Fruit fly (Drosophila melanogaster): ENCODE measurements around the gene CG4045.

CG4045 gene

dm6 chrX:2041981-2042847, 33.5 kb downstream of the CG4045 start, which contains the start of the genes Actn and usp (continued):
- TF ChIP-seq mirr (GFP tag; optimal IDR thresholded peaks at IDR 0.05) (peak; percentile 2), E2f2 (GFP tag; IDR thresholded peaks at IDR 0.05) (no peak; the same call in 1 of the 2 replicates), CG3281 (GFP tag; optimal IDR thresholded peaks at IDR 0.05) (no peak), CG12155 (GFP tag; optimal IDR thresholded peaks at IDR 0.05) (peak; percentile 18), CG8765 (GFP tag; IDR thresholded peaks at IDR 0.05) (no peak), Scr (GFP tag; IDR thresholded peaks at IDR 0.05; ENCODE audit: partially characterized antibody) (0 out of 2 replicates have a peak, but pooled peaks have one; percentile 17), Doc3 (GFP tag; IDR thresholded peaks at IDR 0.05; ENCODE audit: partially characterized antibody) (no peak), CG17359 (tag; optimal IDR thresholded peaks at IDR 0.05) (peak; percentile 8), Blimp-1 (GFP tag; optimal IDR thresholded peaks at IDR 0.05) (peak; percentile 18), CG11398 (GFP tag; optimal IDR thresholded peaks at IDR 0.05) (no peak), CTCF (GFP tag; optimal IDR thresholded peaks at IDR 0.05) (no peak), abd-A (tag; optimal IDR thresholded peaks at IDR 0.05) (no peak), lola (GFP tag; optimal IDR thresholded peaks at IDR 0.05) (peak in 2 of 3 experiments; percentile 12 to 93), CkIIα-i1 (GFP tag; IDR thresholded peaks at IDR 0.05) (no peak), CG2199 (GFP tag; IDR thresholded peaks at IDR 0.05) (no peak), CG9817 (tag; optimal IDR thresholded peaks at IDR 0.05) (no peak), CG16813 (GFP tag; IDR thresholded peaks at IDR 0.05; ENCODE audit: partially characterized antibody) (no peak), eyg (GFP tag; optimal IDR thresholded peaks at IDR 0.05) (no peak), sim (GFP tag; IDR thresholded peaks at IDR 0.05) (no peak), row (GFP tag; IDR thresholded peaks at IDR 0.05) (peak; percentile 76), H15 (GFP tag; IDR thresholded peaks at IDR 0.05) (no peak), lilli (GFP tag; optimal IDR thresholded peaks at IDR 0.05) (peak; percentile 43), CG4820 (GFP tag; optimal IDR thresholded peaks at IDR 0.05) (no peak), trh (GFP tag; optimal IDR thresholded peaks at IDR 0.05) (no peak), Gsc (GFP tag; IDR thresholded peaks at IDR 0.05) (no peak), NfI (GFP tag; optimal IDR thresholded peaks at IDR 0.05) (no peak), Ssrp (tag; optimal IDR thresholded peaks at IDR 0.05) (no peak), gem (tag; optimal IDR thresholded peaks at IDR 0.05) (peak; percentile 59), CG6689 (GFP tag; IDR thresholded peaks at IDR 0.05) (no peak), tap (tag; optimal IDR thresholded peaks at IDR 0.05) (no peak), odd (GFP tag; optimal IDR thresholded peaks at IDR 0.05) (no peak), salm (tag; optimal IDR thresholded peaks at IDR 0.05) (no peak), bigmax (GFP tag; optimal IDR thresholded peaks at IDR 0.05) (no peak), CG14965 (GFP tag; optimal IDR thresholded peaks at IDR 0.05; ENCODE audit: borderline replicate concordance) (no peak), CG18599 (GFP tag; optimal IDR thresholded peaks at IDR 0.05) (peak; percentile 3), CG13624 (GFP tag; optimal IDR thresholded peaks at IDR 0.05) (no peak), ci (GFP tag; IDR thresholded peaks at IDR 0.05) (peak; percentile 43; the same call in 1 of the 3 replicates), D19A (tag; optimal IDR thresholded peaks at IDR 0.05) (peak; percentile 40), bab2 (GFP tag; optimal IDR thresholded peaks at IDR 0.05) (no peak), CG15514 (GFP tag; optimal IDR thresholded peaks at IDR 0.05) (peak; percentile 96), Doc2 (GFP tag; IDR thresholded peaks at IDR 0.05) (no peak), tna (GFP tag; IDR thresholded peaks at IDR 0.05; ENCODE audit: partially characterized antibody) (no peak), ttk (GFP tag; IDR thresholded peaks at IDR 0.05) (no peak), ase (GFP tag; IDR thresholded peaks at IDR 0.05) (no peak), CG11085 (GFP tag; IDR thresholded peaks at IDR 0.05) (no peak), lab (GFP tag; optimal IDR thresholded peaks at IDR 0.05) (no peak), dmrt99B (tag; optimal IDR thresholded peaks at IDR 0.05) (peak; percentile 22), GATAe (GFP tag; conservative IDR thresholded peaks at IDR 0.05) (no peak), sr (GFP tag; IDR thresholded peaks at IDR 0.05) (no peak)

Data from whole organism, embryonic.